Fruit fly (Drosophila melanogaster) whole organism: ENCODE data around the gene tplus3b.

Source experiments
- pan ChIP-seq: fragments of >200 bp; optimal IDR thresholded peaks from 2 replicates; lab custom pipeline; 2017
- usp ChIP-seq: fragments of >200 bp; optimal IDR thresholded peaks from 2 replicates; lab custom pipeline; 2017; ENCODE audit warnings: missing biosample characterization, missing genetic modification characterization, mixed read lengths

DNA sequence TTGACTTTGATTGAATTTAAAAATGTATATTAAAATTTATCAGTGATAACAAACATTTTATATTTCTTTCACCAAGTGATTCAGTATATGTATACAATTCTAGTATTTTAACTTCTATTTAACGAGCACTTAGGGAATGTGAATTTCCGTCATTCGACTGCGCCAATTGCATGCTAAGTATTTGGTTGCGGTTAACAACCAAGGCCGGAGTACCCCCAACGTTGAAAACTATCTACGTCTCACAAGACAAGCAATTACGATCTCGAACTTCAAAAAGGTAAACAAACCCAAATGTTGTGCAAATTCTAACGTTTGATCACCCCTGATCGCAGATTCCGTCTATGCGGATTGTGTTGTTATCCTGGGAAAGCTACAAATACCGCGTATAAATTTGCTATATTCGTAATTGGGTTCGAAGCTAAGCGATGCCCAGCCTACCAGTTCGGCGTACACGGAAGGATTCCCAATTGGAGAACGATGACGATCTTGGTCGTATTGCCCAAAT lies 27.0 kb upstream of the tplus3b start, which contains the start of gene CG42748:
- TF ChIP-seq pan, result no peak
- no peak for TF ChIP-seq usp
